Worm (Caenorhabditis elegans): Measurements from ENCODE around the gene asm-2.
A peak's percentile ranks its signal among the peaks of the same experiment; 100 is the strongest.

asm-2 gene

DNA sequence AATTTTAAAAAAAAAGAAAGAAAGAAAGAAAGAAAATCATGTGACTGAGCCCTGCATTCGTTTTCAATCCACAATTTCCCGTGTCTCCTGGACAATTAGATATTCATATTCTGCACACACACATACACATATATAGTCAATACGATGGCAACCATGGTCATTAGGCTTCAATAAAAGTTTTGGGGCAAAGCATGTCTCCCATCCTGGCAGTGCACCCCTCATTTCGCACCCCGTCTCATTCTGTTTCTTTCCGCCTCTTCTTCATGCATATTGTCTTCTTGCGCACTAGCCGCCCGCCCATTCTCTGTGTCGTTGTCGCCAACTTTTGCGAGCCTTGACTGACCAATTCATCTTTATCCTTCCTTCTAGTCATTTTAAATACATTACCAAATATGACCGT lies 43.6 kb upstream of the asm-2 start:
- no peak for TF ChIP-seq nhr-21 (tag; optimal IDR thresholded peaks at IDR 0.05)
- peak; percentile 9 for TF ChIP-seq nhr-129 (tag; optimal IDR thresholded peaks at IDR 0.05)

DNA sequence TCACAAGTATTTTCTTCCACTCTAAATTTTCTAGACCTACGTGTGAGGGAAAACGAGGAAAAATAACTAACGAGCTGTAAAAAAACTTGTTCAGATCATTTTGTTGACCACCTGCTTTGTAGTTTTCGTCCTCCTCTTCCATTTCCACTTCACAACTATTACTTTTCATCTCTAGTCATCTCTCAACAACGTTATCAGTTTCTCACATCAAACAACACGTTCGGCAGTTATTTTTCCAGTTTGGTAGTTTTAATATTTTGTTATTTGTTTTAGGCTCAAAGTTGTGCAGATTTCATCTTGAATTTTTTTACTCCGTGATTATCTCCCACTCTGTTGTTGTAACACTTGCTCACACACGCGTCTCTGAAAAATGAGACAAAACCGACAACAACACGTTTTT lies 43.0 kb upstream of the asm-2 start:
- TF ChIP-seq blmp-1 (tag; optimal IDR thresholded peaks at IDR 0.05; ENCODE audit: insufficient read depth) (no peak), mbf-1 (tag; optimal IDR thresholded peaks at IDR 0.05) (no peak), egl-27 (tag; optimal IDR thresholded peaks at IDR 0.05) (no peak), lin-13 (GFP tag; optimal IDR thresholded peaks at IDR 0.05) (no peak), nhr-23 (tag; optimal IDR thresholded peaks at IDR 0.05) (no peak), dmd-4 (tag; optimal IDR thresholded peaks at IDR 0.05) (no peak), F13H6.1 (tag; optimal IDR thresholded peaks at IDR 0.05) (no peak), peb-1 (tag; optimal IDR thresholded peaks at IDR 0.05) (no peak)

- TF ChIP-seq aly-2 (tag; optimal IDR thresholded peaks at IDR 0.05) = no peak
- TF ChIP-seq peb-1 (tag; optimal IDR thresholded peaks at IDR 0.05) = no peak
- no peak for TF ChIP-seq ZK546.5 (tag; optimal IDR thresholded peaks at IDR 0.05)
- TF ChIP-seq snpc-4 (tag; optimal IDR thresholded peaks at IDR 0.05) = no peak
- TF ChIP-seq lin-11 (tag; optimal IDR thresholded peaks at IDR 0.05) = no peak
- no peak for TF ChIP-seq crh-2 (tag; optimal IDR thresholded peaks at IDR 0.05)
- no peak for TF ChIP-seq nhr-129 (tag; optimal IDR thresholded peaks at IDR 0.05)
- TF ChIP-seq ztf-11 (tag; optimal IDR thresholded peaks at IDR 0.05) = no peak
- TF ChIP-seq ztf-4 (tag; optimal IDR thresholded peaks at IDR 0.05) = no peak
- no peak for TF ChIP-seq lsy-2 (tag; optimal IDR thresholded peaks at IDR 0.05)
- no peak for TF ChIP-seq alr-1 (tag; optimal IDR thresholded peaks at IDR 0.05)
- no peak for TF ChIP-seq unc-62 (GFP tag; optimal IDR thresholded peaks at IDR 0.05)
- TF ChIP-seq elt-1 (tag; optimal IDR thresholded peaks at IDR 0.05) = no peak
- TF ChIP-seq mab-5 (tag; optimal IDR thresholded peaks at IDR 0.05) = no peak
Measured at ce11 chrX:11365995-11366394, 41.9 kb upstream of the asm-2 start.

ce11 chrX:11364914-11365313 lies 40.9 kb upstream of the asm-2 start:
- TF ChIP-seq mbf-1 (tag; optimal IDR thresholded peaks at IDR 0.05) (no peak), dmd-4 (tag; optimal IDR thresholded peaks at IDR 0.05) (no peak), egl-27 (tag; optimal IDR thresholded peaks at IDR 0.05) (no peak), nhr-10 (tag; optimal IDR thresholded peaks at IDR 0.05) (no peak), fos-1 (tag; optimal IDR thresholded peaks at IDR 0.05) (no peak), nhr-11 (tag; optimal IDR thresholded peaks at IDR 0.05) (no peak), nhr-23 (tag; optimal IDR thresholded peaks at IDR 0.05) (no peak), nhr-129 (tag; optimal IDR thresholded peaks at IDR 0.05) (no peak), sma-9 (GFP tag; optimal IDR thresholded peaks at IDR 0.05) (no peak), sma-9 (tag; optimal IDR thresholded peaks at IDR 0.05) (no peak)

DNA sequence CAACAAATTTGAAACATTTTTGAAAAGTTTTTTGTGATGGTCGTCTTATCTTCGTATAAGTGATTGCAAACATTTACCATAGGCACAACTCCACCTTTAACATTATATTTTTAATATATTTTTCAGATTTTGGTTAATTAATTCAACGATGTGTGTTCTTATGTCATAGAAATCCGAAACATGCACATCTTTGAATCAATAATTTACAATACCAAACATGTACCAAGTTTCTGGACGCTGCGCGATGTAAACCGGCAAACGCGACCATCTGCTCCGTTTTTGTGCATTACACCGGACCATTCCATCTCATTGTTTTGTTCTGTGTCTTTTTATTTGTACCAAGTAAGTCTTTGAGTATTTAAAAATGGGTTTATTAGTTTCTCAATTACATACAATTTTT lies 33.5 kb upstream of the asm-2 start, which contains the start of gene pgp-4:
Gene pgp-4, plus strand, starts transcription at position 301 of the 400 bp plus-strand sequence.
- TF ChIP-seq elt-3 (tag; optimal IDR thresholded peaks at IDR 0.05) = no peak
- TF ChIP-seq crh-2 (tag; optimal IDR thresholded peaks at IDR 0.05) = no peak
- TF ChIP-seq nhr-25 (tag; optimal IDR thresholded peaks at IDR 0.05) = no peak
- TF ChIP-seq nhr-12 (tag; optimal IDR thresholded peaks at IDR 0.05) = no peak
- TF ChIP-seq unc-39 (tag; optimal IDR thresholded peaks at IDR 0.05) = no peak
- TF ChIP-seq nhr-21 (tag; optimal IDR thresholded peaks at IDR 0.05) = no peak
- no peak for TF ChIP-seq mbf-1 (tag; optimal IDR thresholded peaks at IDR 0.05)
- TF ChIP-seq lsy-2 (tag; optimal IDR thresholded peaks at IDR 0.05) = no peak
- TF ChIP-seq aly-2 (tag; optimal IDR thresholded peaks at IDR 0.05) = no peak
- TF ChIP-seq Y55F3AM.14 (GFP tag; optimal IDR thresholded peaks at IDR 0.05) = no peak

ce11 chrX:11355856-11356255 lies 31.8 kb upstream of the asm-2 start:
- no peak for TF ChIP-seq sma-3 (GFP tag; optimal IDR thresholded peaks at IDR 0.05)

DNA sequence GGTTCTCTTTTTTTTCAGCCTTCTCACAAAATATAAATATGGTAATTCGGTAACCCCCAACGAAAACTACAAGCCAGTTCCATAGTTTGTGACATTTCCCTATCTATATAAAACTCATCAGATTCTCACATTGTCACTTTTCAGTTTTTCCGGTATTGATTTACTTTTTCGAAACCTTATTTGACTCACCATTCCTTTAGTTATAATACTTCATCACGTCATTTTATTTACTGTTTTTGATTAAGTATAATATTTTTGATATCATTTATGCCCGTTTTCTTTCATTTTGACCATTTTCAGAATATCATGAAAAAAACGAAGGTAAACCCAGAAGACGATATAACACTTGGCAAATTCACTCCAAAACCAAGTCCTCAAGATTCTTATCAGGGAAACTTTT lies 27.8 kb upstream of the asm-2 start, which contains the start of gene pgp-3:
Gene pgp-3, plus strand, starts transcription at position 301 of the 400 bp plus-strand sequence.
- TF ChIP-seq mdl-1 (tag; optimal IDR thresholded peaks at IDR 0.05) (no peak), nhr-77 (tag; optimal IDR thresholded peaks at IDR 0.05) (no peak), nhr-25 (tag; optimal IDR thresholded peaks at IDR 0.05) (no peak), C34F6.9 (tag; optimal IDR thresholded peaks at IDR 0.05) (no peak), gmeb-1 (tag; optimal IDR thresholded peaks at IDR 0.05) (no peak)
